Worm (Caenorhabditis elegans) whole organism, late embryonic: ENCODE measurements around the gene Y49A3A.4.
A peak's percentile ranks its signal among the peaks of the same experiment; 100 is the strongest.

Experiments
- F13H6.1 ChIP-seq: sonication (generic microtip); optimal IDR thresholded peaks from 2 replicates; lab custom pipeline; 2016; ENCODE audit warnings: missing genetic modification characterization, missing compliant biosample characterization
- K02D7.2 ChIP-seq: sonication (generic microtip); optimal IDR thresholded peaks from 2 replicates; lab custom pipeline; 2017; ENCODE audit warnings: mild to moderate bottlenecking, missing genetic modification characterization, missing compliant biosample characterization
- ceh-18 ChIP-seq: sonication (generic microtip); optimal IDR thresholded peaks from 2 replicates; lab custom pipeline; 2016; ENCODE audit warnings: missing genetic modification characterization, missing compliant biosample characterization
- ceh-19 ChIP-seq: fragments of 200-800 bp; sonication (Bioruptor generic); optimal IDR thresholded peaks from 2 replicates; lab custom pipeline; 2018; ENCODE audit warnings: mild to moderate bottlenecking, missing genetic modification characterization, missing compliant biosample characterization
- ceh-24 ChIP-seq: sonication (generic microtip); optimal IDR thresholded peaks from 2 replicates; lab custom pipeline; 2016; ENCODE audit warnings: mild to moderate bottlenecking, missing genetic modification characterization, missing compliant biosample characterization
- ceh-45 ChIP-seq: fragments of 200-800 bp; sonication (Bioruptor generic); IDR thresholded peaks from 2 replicates; pipeline ENCODE4 v1.3.6; 2022; ENCODE audit warnings: missing genetic modification reagents, missing genetic modification characterization, missing compliant biosample characterization
- che-1 ChIP-seq: sonication (generic microtip); optimal IDR thresholded peaks from 2 replicates; lab custom pipeline; 2016; ENCODE audit warnings: mild to moderate bottlenecking, missing genetic modification characterization, missing compliant biosample characterization
- fkh-10 ChIP-seq: fragments of 150-350 bp; optimal IDR thresholded peaks from 2 replicates; lab custom pipeline; 2014; ENCODE audit warnings: missing biosample characterization, missing genetic modification reagents, missing genetic modification characterization
- hlh-13 ChIP-seq: fragments of 200-800 bp; sonication (Bioruptor generic); optimal IDR thresholded peaks from 2 replicates; lab custom pipeline; 2018; ENCODE audit warnings: mild to moderate bottlenecking, missing genetic modification characterization, missing compliant biosample characterization
- nhr-11 ChIP-seq: fragments of 150-350 bp; optimal IDR thresholded peaks from 2 replicates; lab custom pipeline; 2014; ENCODE audit warnings: missing biosample characterization, missing genetic modification characterization
- unc-55 ChIP-seq: sonication (generic microtip); optimal IDR thresholded peaks from 2 replicates; lab custom pipeline; 2017; ENCODE audit warnings: missing biosample characterization, missing genetic modification reagents, missing genetic modification characterization
- unc-86 ChIP-seq: sonication (generic microtip); optimal IDR thresholded peaks from 2 replicates; lab custom pipeline; 2016; ENCODE audit warnings: missing genetic modification characterization, missing compliant biosample characterization

DNA sequence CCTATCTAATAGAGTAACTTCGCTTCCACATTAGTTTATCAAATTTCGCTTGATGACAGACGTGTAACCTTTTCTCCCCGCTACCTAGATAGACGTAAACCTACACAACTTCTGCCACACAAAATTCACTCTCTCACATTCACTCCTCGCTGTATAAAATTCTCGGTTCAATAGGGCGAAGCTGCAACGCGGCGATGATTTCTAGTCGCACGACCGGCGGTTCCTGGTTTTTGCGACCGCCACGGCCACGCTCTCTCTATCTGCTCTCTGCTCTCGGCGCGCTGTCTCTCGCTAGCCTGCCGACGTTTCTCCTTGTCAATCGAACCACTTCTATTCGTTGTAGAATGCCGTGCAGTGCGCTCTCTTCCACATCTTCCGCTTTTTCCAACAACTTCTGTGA is 7.7 kb downstream of the Y49A3A.4 start:
- no peak for TF ChIP-seq unc-55 (GFP tag; lab: Kevin White, UChicago)
- TF ChIP-seq fkh-10 (GFP tag; lab: Kevin White, UChicago) = peak; percentile 14
- TF ChIP-seq nhr-11 = no peak
- TF ChIP-seq K02D7.2 = no peak
- TF ChIP-seq ceh-24 = no peak
- TF ChIP-seq ceh-45 (GFP tag; lab: Robert Waterston, UW) = no peak
- no peak for TF ChIP-seq che-1
- TF ChIP-seq ceh-19 = no peak
- peak; percentile 79 for TF ChIP-seq ceh-18 (tag; lab: Kevin White, UChicago)
- TF ChIP-seq hlh-13 = no peak
- TF ChIP-seq F13H6.1 (tag; lab: Kevin White, UChicago) = peak; percentile 3
- no peak for TF ChIP-seq unc-86
